Worm (Caenorhabditis elegans): ENCODE measurements around the gene gasr-8.

Gene gasr-8

ce11 chrV:14645817-14646789 lies 42.8 kb upstream of the gasr-8 start, which contains the start of the genes rfc-1 and pmp-3 (continued):
- peak; percentile 58 for TF ChIP-seq snpc-1.3 (tag; optimal IDR thresholded peaks at IDR 0.05; ENCODE audit: insufficient read depth)
- no peak for TF ChIP-seq athp-1 (tag; optimal IDR thresholded peaks at IDR 0.05)
- TF ChIP-seq aptf-2 (GFP tag; conservative IDR thresholded peaks at IDR 0.05), result no peak
- TF ChIP-seq rec-8 (tag; optimal IDR thresholded peaks at IDR 0.05), result no peak
- TF ChIP-seq repo-1 (tag; optimal IDR thresholded peaks at IDR 0.05), result no peak
- no peak for TF ChIP-seq madf-10 (tag; optimal IDR thresholded peaks at IDR 0.05)
- no peak for TF ChIP-seq lag-1 (GFP tag; IDR thresholded peaks at IDR 0.05)
- 0 out of 2 replicates have a peak, but pooled peaks have one; percentile 33 for TF ChIP-seq hsf-1 (GFP tag; IDR thresholded peaks at IDR 0.05)
- no peak for TF ChIP-seq rcor-1 (GFP tag; IDR thresholded peaks at IDR 0.05)
- no peak for TF ChIP-seq lin-40 (tag; optimal IDR thresholded peaks at IDR 0.05)
- TF ChIP-seq pbrm-1 (GFP tag; IDR thresholded peaks at IDR 0.05), result no peak
- TF ChIP-seq him-1 (tag; optimal IDR thresholded peaks at IDR 0.05), result peak; percentile 25
- TF ChIP-seq lsy-27 (tag; optimal IDR thresholded peaks at IDR 0.05; ENCODE audit: borderline replicate concordance, insufficient read depth), result no peak
- no peak for TF ChIP-seq ztf-25 (GFP tag; IDR thresholded peaks at IDR 0.05)
- no peak for TF ChIP-seq ztf-28 (GFP tag; IDR thresholded peaks at IDR 0.05)
- no peak for TF ChIP-seq madf-3 (GFP tag; IDR thresholded peaks at IDR 0.05)
- no peak for TF ChIP-seq bed-1 (GFP tag; IDR thresholded peaks at IDR 0.05)
- TF ChIP-seq attf-3 (GFP tag; conservative IDR thresholded peaks at IDR 0.05), result no peak
- TF ChIP-seq C06A6.2 (GFP tag; conservative IDR thresholded peaks at IDR 0.05), result no peak
- TF ChIP-seq dox-1 (GFP tag; IDR thresholded peaks at IDR 0.05), result peak; percentile 23; the same call in 1 of the 2 replicates
- TF ChIP-seq tlf-1 (GFP tag; optimal IDR thresholded peaks at IDR 0.05), result no peak
- peak; percentile 81 for TF ChIP-seq mcd-1 (GFP tag; IDR thresholded peaks at IDR 0.05)
- TF ChIP-seq efl-1 (GFP tag; optimal IDR thresholded peaks at IDR 0.05), result peak; percentile 92
- TF ChIP-seq lin-26 (GFP tag; IDR thresholded peaks at IDR 0.05), result no peak
- TF ChIP-seq fkh-3 (tag; optimal IDR thresholded peaks at IDR 0.05), result no peak
- TF ChIP-seq F39B2.1 (GFP tag; IDR thresholded peaks at IDR 0.05), result no peak
- no peak for TF ChIP-seq ztf-26 (tag; optimal IDR thresholded peaks at IDR 0.05)
- TF ChIP-seq mes-4 (tag; optimal IDR thresholded peaks at IDR 0.05), result no peak
- no peak for TF ChIP-seq ztf-6 (GFP tag; IDR thresholded peaks at IDR 0.05)
- TF ChIP-seq ekl-4 (GFP tag; IDR thresholded peaks at IDR 0.05), result no peak
- no peak for TF ChIP-seq let-607 (tag; optimal IDR thresholded peaks at IDR 0.05)
- no peak for TF ChIP-seq snpc-4 (GFP tag; optimal IDR thresholded peaks at IDR 0.05)
- peak in 3 of 4 experiments; percentile 41 to 59 (median 44) for TF ChIP-seq snpc-4 (tag; optimal IDR thresholded peaks at IDR 0.05)
- TF ChIP-seq nfya-1 (tag; optimal IDR thresholded peaks at IDR 0.05; ENCODE audit: borderline replicate concordance, insufficient read depth), result no peak
- no peak for TF ChIP-seq ceh-100 (GFP tag; IDR thresholded peaks at IDR 0.05)
- no peak for TF ChIP-seq hlh-26 (GFP tag; conservative IDR thresholded peaks at IDR 0.05)
- TF ChIP-seq xnd-1 (tag; optimal IDR thresholded peaks at IDR 0.05), result peak; percentile 66
- no peak for TF ChIP-seq unc-130 (GFP tag; optimal IDR thresholded peaks at IDR 0.05)
- no peak for TF ChIP-seq sea-2 (GFP tag; IDR thresholded peaks at IDR 0.05)
- TF ChIP-seq egl-18 (GFP tag; IDR thresholded peaks at IDR 0.05), result no peak
- TF ChIP-seq F22D6.2 (tag; optimal IDR thresholded peaks at IDR 0.05), result no peak
- no peak for TF ChIP-seq F57A8.1 (GFP tag; optimal IDR thresholded peaks at IDR 0.05)
- no peak for TF ChIP-seq C17E4.6 (GFP tag; IDR thresholded peaks at IDR 0.05)
- TF ChIP-seq D2030.7 (GFP tag; IDR thresholded peaks at IDR 0.05), result peak; percentile 74; the same call in 1 of the 2 replicates
- TF ChIP-seq F23B12.7 (tag; optimal IDR thresholded peaks at IDR 0.05; ENCODE audit: insufficient read depth), result peak; percentile 61
- TF ChIP-seq attf-5 (GFP tag; optimal IDR thresholded peaks at IDR 0.05), result no peak
